Worm (Caenorhabditis elegans) whole organism, young adult: ENCODE data around the gene cpn-2.

ENCODE experiments used
- T07F8.4 ChIP-seq: sonication (generic microtip); optimal IDR thresholded peaks from 2 replicates; lab custom pipeline; 2016; ENCODE audit warnings: mild to moderate bottlenecking, missing genetic modification characterization, moderate library complexity, missing compliant biosample characterization
- rcor-1 ChIP-seq: fragments of 200-800 bp; sonication (Bioruptor generic); IDR thresholded peaks from 2 replicates; pipeline ENCODE4 v1.3.6; 2022; ENCODE audit warnings: missing genetic modification reagents, missing genetic modification characterization, missing compliant biosample characterization
- repo-1 ChIP-seq: sonication (generic microtip); optimal IDR thresholded peaks from 2 replicates; lab custom pipeline; 2017; ENCODE audit warnings: mild to moderate bottlenecking, missing genetic modification characterization, missing compliant biosample characterization

DNA sequence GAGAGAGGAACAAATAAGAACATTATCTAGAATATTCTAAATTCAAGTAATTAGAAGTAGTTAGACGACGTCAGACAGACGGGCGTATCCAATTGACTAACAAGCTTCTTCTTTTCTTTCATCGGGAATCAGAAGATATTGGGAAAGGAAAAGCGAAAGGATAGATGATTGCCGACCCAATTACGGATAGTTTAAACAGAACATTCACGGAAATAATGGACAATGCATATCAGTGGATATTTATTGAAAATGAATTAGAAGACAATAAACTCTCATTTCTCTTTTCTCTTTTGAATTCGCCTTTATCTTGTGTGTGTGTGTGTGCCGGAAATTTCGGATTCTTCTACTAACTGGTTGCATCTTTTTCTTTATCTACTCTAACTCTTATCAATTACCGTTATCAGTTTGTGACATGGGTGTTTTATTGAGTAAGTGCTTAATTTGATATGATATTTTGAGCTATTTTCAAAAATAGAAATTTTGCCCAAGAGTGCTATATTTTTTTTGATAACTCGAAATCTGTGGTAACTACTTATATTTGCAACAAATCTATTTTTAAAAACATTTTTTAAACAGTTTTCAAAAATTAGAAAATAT, 3.6 kb upstream of the cpn-2 start:
- TF ChIP-seq repo-1 (tag; lab: Kevin White, UChicago) (no peak), T07F8.4 (tag; lab: Kevin White, UChicago) (no peak), rcor-1 (GFP tag; lab: Robert Waterston, UW) (no peak)
